4 worm cellular contexts compared by ENCODE assay signal in genomic region chrV:19643015-19643414, ce11.
TF ChIP-seq lines count a peak whose summit lies in the region.

No protein-coding gene starts in this region.

TF ChIP-seq in whole organism, L2 larva, 48 proteins besides CTCF, POLR2A, EP300 and RAD21 (continues in another document):
- TF ChIP-seq ama-1 (optimal IDR thresholded peaks at IDR 0.05; lab: Kevin White, UChicago), result no peak
- TF ChIP-seq sma-3 (GFP tag; optimal IDR thresholded peaks at IDR 0.05; lab: Kevin White, UChicago), result peak; percentile 84
- TF ChIP-seq C34F6.9 (tag; optimal IDR thresholded peaks at IDR 0.05; lab: Kevin White, UChicago), result peak; percentile 65
- TF ChIP-seq gmeb-1 (tag; optimal IDR thresholded peaks at IDR 0.05; lab: Kevin White, UChicago), result peak; percentile 66
- peak; percentile 42 for TF ChIP-seq zag-1 (tag; optimal IDR thresholded peaks at IDR 0.05; lab: Kevin White, UChicago)
- peak; percentile 11 for TF ChIP-seq sem-4 (tag; optimal IDR thresholded peaks at IDR 0.05; lab: Kevin White, UChicago)
- peak; percentile 27 for TF ChIP-seq snpc-4 (tag; optimal IDR thresholded peaks at IDR 0.05; lab: Kevin White, UChicago)
- peak; percentile 85 for TF ChIP-seq Y55F3AM.14 (GFP tag; optimal IDR thresholded peaks at IDR 0.05; lab: Kevin White, UChicago)
- no peak for TF ChIP-seq unc-39 (tag; optimal IDR thresholded peaks at IDR 0.05; lab: Kevin White, UChicago)
- no peak for TF ChIP-seq mbf-1 (tag; optimal IDR thresholded peaks at IDR 0.05; lab: Kevin White, UChicago)
- no peak for TF ChIP-seq ZK546.5 (tag; optimal IDR thresholded peaks at IDR 0.05; lab: Kevin White, UChicago)
- no peak for TF ChIP-seq nhr-77 (tag; optimal IDR thresholded peaks at IDR 0.05; lab: Kevin White, UChicago)
- no peak for TF ChIP-seq nhr-23 (tag; optimal IDR thresholded peaks at IDR 0.05; lab: Kevin White, UChicago)
- no peak for TF ChIP-seq blmp-1 (tag; optimal IDR thresholded peaks at IDR 0.05; lab: Kevin White, UChicago; ENCODE audit: insufficient read depth)
- peak; percentile 37 for TF ChIP-seq nhr-10 (tag; optimal IDR thresholded peaks at IDR 0.05; lab: Kevin White, UChicago)
- TF ChIP-seq dmd-4 (tag; optimal IDR thresholded peaks at IDR 0.05; lab: Kevin White, UChicago), result no peak
- TF ChIP-seq fos-1 (tag; optimal IDR thresholded peaks at IDR 0.05; lab: Kevin White, UChicago), result peak; percentile 79
- no peak for TF ChIP-seq nhr-237 (tag; optimal IDR thresholded peaks at IDR 0.05; lab: Kevin White, UChicago)
- TF ChIP-seq sma-9 (GFP tag; optimal IDR thresholded peaks at IDR 0.05; lab: Kevin White, UChicago), result no peak
- TF ChIP-seq sma-9 (tag; optimal IDR thresholded peaks at IDR 0.05; lab: Kevin White, UChicago), result no peak
- no peak for TF ChIP-seq ztf-1 (GFP tag; conservative IDR thresholded peaks at IDR 0.05; lab: Robert Waterston, UW)
- TF ChIP-seq nhr-21 (tag; optimal IDR thresholded peaks at IDR 0.05; lab: Kevin White, UChicago), result peak; percentile 82
- TF ChIP-seq mab-5 (tag; optimal IDR thresholded peaks at IDR 0.05; lab: Kevin White, UChicago), result peak; percentile 45
- TF ChIP-seq lin-39 (tag; optimal IDR thresholded peaks at IDR 0.05; lab: Kevin White, UChicago), result no peak

TF ChIP-seq in whole organism, L4 larva, 104 proteins besides CTCF, POLR2A, EP300 and RAD21 (continues in another document):
- TF ChIP-seq lim-7 (GFP tag; IDR thresholded peaks at IDR 0.05; lab: Robert Waterston, UW) (peak; percentile 97), ztf-11 (tag; optimal IDR thresholded peaks at IDR 0.05; lab: Kevin White, UChicago) (no peak), skn-1 (tag; optimal IDR thresholded peaks at IDR 0.05; lab: Kevin White, UChicago) (no peak), dmd-9 (GFP tag; IDR thresholded peaks at IDR 0.05; lab: Robert Waterston, UW) (peak; percentile 89), dmd-6 (GFP tag; IDR thresholded peaks at IDR 0.05; lab: Robert Waterston, UW) (peak; percentile 83), ZK546.5 (tag; optimal IDR thresholded peaks at IDR 0.05; lab: Kevin White, UChicago) (no peak), lin-13 (GFP tag; optimal IDR thresholded peaks at IDR 0.05; lab: Kevin White, UChicago) (peak; percentile 93), dmd-8 (GFP tag; IDR thresholded peaks at IDR 0.05; lab: Robert Waterston, UW) (peak; percentile 98), pqm-1 (tag; optimal IDR thresholded peaks at IDR 0.05; lab: Kevin White, UChicago) (peak; percentile 18), daf-19 (GFP tag; conservative IDR thresholded peaks at IDR 0.05; lab: Robert Waterston, UW) (no peak), nhr-111 (GFP tag; optimal IDR thresholded peaks at IDR 0.05; lab: Kevin White, UChicago) (peak; percentile 93), saeg-2 (GFP tag; IDR thresholded peaks at IDR 0.05; lab: Robert Waterston, UW) (peak; percentile 88), snpc-4 (tag; optimal IDR thresholded peaks at IDR 0.05; lab: Kevin White, UChicago) (no peak), aha-1 (tag; lab: Kevin White, UChicago) (peak; percentile 97), F44E2.7 (GFP tag; IDR thresholded peaks at IDR 0.05; lab: Robert Waterston, UW) (peak; percentile 99), unc-39 (tag; optimal IDR thresholded peaks at IDR 0.05; lab: Kevin White, UChicago) (no peak), daf-16 (GFP tag; optimal IDR thresholded peaks at IDR 0.05; lab: Kevin White, UChicago) (peak; percentile 85 to 93), daf-16 (tag; optimal IDR thresholded peaks at IDR 0.05; lab: Kevin White, UChicago) (peak; percentile 67), nhr-76 (tag; optimal IDR thresholded peaks at IDR 0.05; lab: Kevin White, UChicago) (no peak), attf-4 (tag; optimal IDR thresholded peaks at IDR 0.05; lab: Kevin White, UChicago) (no peak), fos-1 (tag; optimal IDR thresholded peaks at IDR 0.05; lab: Kevin White, UChicago) (no peak), dpl-1 (GFP tag; optimal IDR thresholded peaks at IDR 0.05; lab: Kevin White, UChicago) (peak; percentile 53), zag-1 (tag; optimal IDR thresholded peaks at IDR 0.05; lab: Kevin White, UChicago) (no peak), ceh-28 (tag; optimal IDR thresholded peaks at IDR 0.05; lab: Kevin White, UChicago) (no peak), fkh-10 (GFP tag; optimal IDR thresholded peaks at IDR 0.05; lab: Kevin White, UChicago) (no peak)

TF ChIP-seq in whole organism, late embryonic, 69 proteins besides CTCF, POLR2A, EP300 and RAD21 (continues in another document):
- TF ChIP-seq hlh-15 (tag; optimal IDR thresholded peaks at IDR 0.05; lab: Kevin White, UChicago) (peak; percentile 94), unc-55 (GFP tag; optimal IDR thresholded peaks at IDR 0.05; lab: Kevin White, UChicago) (peak; percentile 67), hlh-13 (GFP tag; optimal IDR thresholded peaks at IDR 0.05; lab: Kevin White, UChicago) (peak; percentile 97), madf-2 (tag; optimal IDR thresholded peaks at IDR 0.05; lab: Kevin White, UChicago) (peak; percentile 97), ceh-34 (tag; optimal IDR thresholded peaks at IDR 0.05; lab: Kevin White, UChicago) (peak; percentile 98), ceh-2 (tag; optimal IDR thresholded peaks at IDR 0.05; lab: Kevin White, UChicago) (peak; percentile 96), rnt-1 (tag; optimal IDR thresholded peaks at IDR 0.05; lab: Kevin White, UChicago) (peak; percentile 98), fkh-6 (tag; optimal IDR thresholded peaks at IDR 0.05; lab: Kevin White, UChicago) (peak; percentile 96), ceh-9 (tag; optimal IDR thresholded peaks at IDR 0.05; lab: Kevin White, UChicago) (peak; percentile 94), pag-3 (tag; optimal IDR thresholded peaks at IDR 0.05; lab: Kevin White, UChicago; ENCODE audit: borderline replicate concordance) (peak; percentile 99), Y22D7AL.16 (tag; optimal IDR thresholded peaks at IDR 0.05; lab: Kevin White, UChicago) (peak; percentile 96), che-1 (tag; optimal IDR thresholded peaks at IDR 0.05; lab: Kevin White, UChicago) (peak; percentile 97), ceh-31 (tag; optimal IDR thresholded peaks at IDR 0.05; lab: Kevin White, UChicago) (peak; percentile 92), ref-2 (tag; optimal IDR thresholded peaks at IDR 0.05; lab: Kevin White, UChicago) (peak; percentile 98), C08G9.2 (tag; optimal IDR thresholded peaks at IDR 0.05; lab: Kevin White, UChicago) (peak; percentile 91), hlh-6 (tag; optimal IDR thresholded peaks at IDR 0.05; lab: Kevin White, UChicago) (peak; percentile 99), F13H6.1 (tag; optimal IDR thresholded peaks at IDR 0.05; lab: Kevin White, UChicago) (peak; percentile 95), ceh-19 (GFP tag; optimal IDR thresholded peaks at IDR 0.05; lab: Kevin White, UChicago) (peak; percentile 98), fax-1 (tag; optimal IDR thresholded peaks at IDR 0.05; lab: Kevin White, UChicago) (peak; percentile 95), gmeb-2 (tag; optimal IDR thresholded peaks at IDR 0.05; lab: Kevin White, UChicago) (peak; percentile 95), nhr-232 (tag; optimal IDR thresholded peaks at IDR 0.05; lab: Kevin White, UChicago) (peak; percentile 98), unc-42 (tag; optimal IDR thresholded peaks at IDR 0.05; lab: Kevin White, UChicago) (peak; percentile 89), odd-2 (tag; optimal IDR thresholded peaks at IDR 0.05; lab: Kevin White, UChicago) (peak; percentile 86), lin-11 (tag; optimal IDR thresholded peaks at IDR 0.05; lab: Kevin White, UChicago) (peak; percentile 95), unc-86 (tag; optimal IDR thresholded peaks at IDR 0.05; lab: Kevin White, UChicago) (peak; percentile 98)

TF ChIP-seq in whole organism, mixed stage, embryonic, 35 proteins besides CTCF, POLR2A, EP300 and RAD21 (continues in another document):
- peak; percentile 97 for TF ChIP-seq ceh-43 (GFP tag; optimal IDR thresholded peaks at IDR 0.05; lab: Kevin White, UChicago)
- peak; percentile 99 for TF ChIP-seq ceh-83 (GFP tag; optimal IDR thresholded peaks at IDR 0.05; lab: Kevin White, UChicago)
- TF ChIP-seq mab-5 (tag; optimal IDR thresholded peaks at IDR 0.05; lab: Kevin White, UChicago), result no peak
- peak; percentile 87 for TF ChIP-seq nhr-28 (tag; optimal IDR thresholded peaks at IDR 0.05; lab: Kevin White, UChicago)
- TF ChIP-seq sptf-1 (tag; optimal IDR thresholded peaks at IDR 0.05; lab: Kevin White, UChicago), result peak; percentile 99
- TF ChIP-seq snpc-4 (tag; optimal IDR thresholded peaks at IDR 0.05; lab: Kevin White, UChicago), result no peak
- TF ChIP-seq ham-2 (GFP tag; optimal IDR thresholded peaks at IDR 0.05; lab: Kevin White, UChicago), result peak; percentile 99
- peak; percentile 49 for TF ChIP-seq nhr-12 (tag; optimal IDR thresholded peaks at IDR 0.05; lab: Kevin White, UChicago)
- peak; percentile 44 for TF ChIP-seq elt-3 (tag; optimal IDR thresholded peaks at IDR 0.05; lab: Kevin White, UChicago)
- peak; percentile 93 for TF ChIP-seq ztf-11 (tag; optimal IDR thresholded peaks at IDR 0.05; lab: Kevin White, UChicago)
- peak; percentile 97 for TF ChIP-seq flh-1 (GFP tag; optimal IDR thresholded peaks at IDR 0.05; lab: Kevin White, UChicago)
- no peak for TF ChIP-seq nhr-2 (tag; optimal IDR thresholded peaks at IDR 0.05; lab: Kevin White, UChicago)
- TF ChIP-seq mep-1 (tag; optimal IDR thresholded peaks at IDR 0.05; lab: Kevin White, UChicago), result peak; percentile 90
- TF ChIP-seq bed-3 (GFP tag; optimal IDR thresholded peaks at IDR 0.05; lab: Kevin White, UChicago), result peak; percentile 95
- TF ChIP-seq ces-1 (GFP tag; optimal IDR thresholded peaks at IDR 0.05; lab: Kevin White, UChicago), result peak; percentile 64
- TF ChIP-seq lsy-2 (tag; optimal IDR thresholded peaks at IDR 0.05; lab: Kevin White, UChicago), result peak; percentile 82
- peak; percentile 99 for TF ChIP-seq mls-2 (tag; optimal IDR thresholded peaks at IDR 0.05; lab: Kevin White, UChicago)
- TF ChIP-seq nhr-76 (tag; optimal IDR thresholded peaks at IDR 0.05; lab: Kevin White, UChicago), result peak; percentile 9
- TF ChIP-seq elt-1 (tag; optimal IDR thresholded peaks at IDR 0.05; lab: Kevin White, UChicago; ENCODE audit: borderline replicate concordance, insufficient read depth), result peak; percentile 42
- TF ChIP-seq tbx-8 (GFP tag; optimal IDR thresholded peaks at IDR 0.05; lab: Kevin White, UChicago), result peak; percentile 97
- peak; percentile 98 for TF ChIP-seq cnd-1 (tag; optimal IDR thresholded peaks at IDR 0.05; lab: Kevin White, UChicago)
- peak; percentile 98 for TF ChIP-seq M03D4.4 (tag; optimal IDR thresholded peaks at IDR 0.05; lab: Kevin White, UChicago)
- TF ChIP-seq lin-32 (GFP tag; optimal IDR thresholded peaks at IDR 0.05; lab: Kevin White, UChicago), result peak; percentile 98
- TF ChIP-seq lin-13 (tag; optimal IDR thresholded peaks at IDR 0.05; lab: Kevin White, UChicago), result peak; percentile 96
- no peak for TF ChIP-seq blmp-1 (tag; optimal IDR thresholded peaks at IDR 0.05; lab: Kevin White, UChicago)
- TF ChIP-seq zip-8 (tag; optimal IDR thresholded peaks at IDR 0.05; lab: Kevin White, UChicago), result no peak
- peak; percentile 56 for TF ChIP-seq unc-39 (tag; optimal IDR thresholded peaks at IDR 0.05; lab: Kevin White, UChicago)
- peak; percentile 72 for TF ChIP-seq unc-62 (GFP tag; optimal IDR thresholded peaks at IDR 0.05; lab: Kevin White, UChicago)
- peak; percentile 100 for TF ChIP-seq drap-1 (GFP tag; optimal IDR thresholded peaks at IDR 0.05; lab: Kevin White, UChicago)
- TF ChIP-seq pha-4 (tag; optimal IDR thresholded peaks at IDR 0.05; lab: Kevin White, UChicago), result peak; percentile 95
